Fruit fly (Drosophila melanogaster): Measurements from ENCODE around the gene CG1146.

CG1146 gene

DNA sequence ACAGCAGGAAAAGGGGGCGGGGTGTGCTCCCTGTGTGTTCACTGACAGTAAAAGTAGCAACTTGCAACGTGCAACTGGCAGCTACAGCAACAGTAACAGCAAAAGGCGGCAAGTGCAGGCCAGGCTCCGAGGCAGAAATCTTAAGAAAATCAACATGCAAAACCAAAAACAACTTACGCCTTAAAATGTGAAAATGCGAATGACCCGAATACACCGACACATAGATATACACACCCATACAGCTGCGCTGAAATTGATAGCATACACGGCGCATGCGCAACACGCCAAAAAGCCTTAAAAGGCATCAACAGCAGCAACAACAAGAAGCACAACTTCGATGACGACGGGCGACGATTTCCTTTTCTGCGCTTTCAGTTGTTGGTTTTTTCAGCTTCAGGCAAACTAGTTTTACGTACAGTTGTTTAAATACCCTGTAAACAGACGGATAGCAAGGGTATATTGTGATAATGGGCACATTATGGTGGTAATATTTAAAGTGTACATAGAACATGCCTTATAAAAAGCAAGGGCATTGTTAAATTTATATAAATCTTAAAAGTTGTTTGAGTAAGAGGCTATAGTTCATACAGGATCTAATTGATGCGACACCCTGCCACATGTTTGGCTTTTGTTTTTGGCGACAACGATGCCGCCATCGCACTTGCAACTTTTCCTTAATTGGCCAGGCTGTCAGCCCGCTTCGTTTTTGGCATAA, 16.1 kb upstream of the CG1146 start (continued):
- TF ChIP-seq CG6272 (GFP tag; IDR thresholded peaks at IDR 0.05) = 0 out of 2 replicates have a peak, but pooled peaks have one; percentile 6
- no peak for TF ChIP-seq CG18476 (GFP tag; optimal IDR thresholded peaks at IDR 0.05)
- TF ChIP-seq CG12071 (GFP tag; optimal IDR thresholded peaks at IDR 0.05) = no peak
- no peak for TF ChIP-seq sob (GFP tag; IDR thresholded peaks at IDR 0.05)
- TF ChIP-seq CG10267 (tag; optimal IDR thresholded peaks at IDR 0.05) = no peak
- peak; percentile 38 for TF ChIP-seq Oli (tag; optimal IDR thresholded peaks at IDR 0.05)
- TF ChIP-seq Ptx1 (GFP tag; IDR thresholded peaks at IDR 0.05) = peak; percentile 30; the same call in 1 of the 2 replicates
- TF ChIP-seq al (GFP tag; IDR thresholded peaks at IDR 0.05) = no peak
- TF ChIP-seq crc (GFP tag; optimal IDR thresholded peaks at IDR 0.05) = no peak
- peak; percentile 20 for TF ChIP-seq CG10979 (tag; optimal IDR thresholded peaks at IDR 0.05)
- TF ChIP-seq pita (GFP tag; optimal IDR thresholded peaks at IDR 0.05) = no peak
- TF ChIP-seq Dfd (GFP tag; optimal IDR thresholded peaks at IDR 0.05) = no peak
- TF ChIP-seq Doc2 (GFP tag; IDR thresholded peaks at IDR 0.05) = no peak
- no peak for TF ChIP-seq mirr (GFP tag; optimal IDR thresholded peaks at IDR 0.05)
- TF ChIP-seq Side (GFP tag; optimal IDR thresholded peaks at IDR 0.05) = no peak
- peak; percentile 52 for TF ChIP-seq CG7839 (tag; optimal IDR thresholded peaks at IDR 0.05)
- peak; percentile 4 for TF ChIP-seq lbe (GFP tag; optimal IDR thresholded peaks at IDR 0.05)
- TF ChIP-seq mld (GFP tag; IDR thresholded peaks at IDR 0.05; ENCODE audit: partially characterized antibody) = no peak
- no peak for TF ChIP-seq Awh (GFP tag; IDR thresholded peaks at IDR 0.05)
- TF ChIP-seq Chrac-16 (GFP tag; optimal IDR thresholded peaks at IDR 0.05) = no peak
- TF ChIP-seq lab (GFP tag; optimal IDR thresholded peaks at IDR 0.05) = no peak
- no peak for TF ChIP-seq CG1602 (GFP tag; optimal IDR thresholded peaks at IDR 0.05)
- no peak for TF ChIP-seq tap (tag; optimal IDR thresholded peaks at IDR 0.05)
- no peak for TF ChIP-seq toy (GFP tag; IDR thresholded peaks at IDR 0.05)
- TF ChIP-seq gfzf (GFP tag; optimal IDR thresholded peaks at IDR 0.05) = no peak
- peak; percentile 24 for TF ChIP-seq cwo (GFP tag; optimal IDR thresholded peaks at IDR 0.05)
- TF ChIP-seq CG14965 (GFP tag; optimal IDR thresholded peaks at IDR 0.05; ENCODE audit: borderline replicate concordance) = no peak
- peak; percentile 47; the same call in 1 of the 2 replicates for TF ChIP-seq Nf-YA (GFP tag; IDR thresholded peaks at IDR 0.05)
- peak; percentile 45 for TF ChIP-seq Rfx (GFP tag; IDR thresholded peaks at IDR 0.05)
- no peak for TF ChIP-seq ftz-f1 (GFP tag; optimal IDR thresholded peaks at IDR 0.05)
- TF ChIP-seq CG9437 (GFP tag; optimal IDR thresholded peaks at IDR 0.05) = no peak
- TF ChIP-seq dmrt99B (tag; optimal IDR thresholded peaks at IDR 0.05) = peak; percentile 65
- TF ChIP-seq dimm (GFP tag; IDR thresholded peaks at IDR 0.05) = no peak
- no peak for TF ChIP-seq CG6765 (GFP tag; optimal IDR thresholded peaks at IDR 0.05)
- no peak for TF ChIP-seq lov (optimal IDR thresholded peaks at IDR 0.05)
- no peak for TF ChIP-seq lov (GFP tag; IDR thresholded peaks at IDR 0.05)
- no peak for TF ChIP-seq CG3065 (GFP tag; optimal IDR thresholded peaks at IDR 0.05)
- TF ChIP-seq CG15011 (GFP tag; optimal IDR thresholded peaks at IDR 0.05) = no peak
- no peak for TF ChIP-seq hth (optimal IDR thresholded peaks at IDR 0.05)
- TF ChIP-seq Max (GFP tag; optimal IDR thresholded peaks at IDR 0.05) = peak; percentile 3
- no peak for TF ChIP-seq CG12744 (GFP tag; optimal IDR thresholded peaks at IDR 0.05)
- TF ChIP-seq CG12769 (tag; optimal IDR thresholded peaks at IDR 0.05) = no peak
- TF ChIP-seq pzg (GFP tag; optimal IDR thresholded peaks at IDR 0.05) = no peak
- TF ChIP-seq CG2129 (GFP tag; IDR thresholded peaks at IDR 0.05; ENCODE audit: partially characterized antibody) = no peak
- no peak for TF ChIP-seq hb (GFP tag; IDR thresholded peaks at IDR 0.05; ENCODE audit: partially characterized antibody)
- no peak for TF ChIP-seq amos (GFP tag; IDR thresholded peaks at IDR 0.05; ENCODE audit: partially characterized antibody)
- no peak for TF ChIP-seq bigmax (GFP tag; optimal IDR thresholded peaks at IDR 0.05)
- no peak for TF ChIP-seq Hand (GFP tag; optimal IDR thresholded peaks at IDR 0.05)
- no peak for TF ChIP-seq h (optimal IDR thresholded peaks at IDR 0.05)
- no peak for TF ChIP-seq Sry-β (GFP tag; optimal IDR thresholded peaks at IDR 0.05)
